Fruit fly (Drosophila melanogaster) whole organism, embryonic: ENCODE measurements around the gene CG12310.

ENCODE experiments used
- Antp ChIP-seq: fragments of 200-800 bp; sonication (Bioruptor generic); optimal IDR thresholded peaks from 3 replicates; lab custom pipeline; 2016; ENCODE audit warnings: missing biosample characterization, missing genetic modification characterization
- Bgb ChIP-seq: fragments of 200-800 bp; sonication (Bioruptor generic); IDR thresholded peaks from 2 replicates; pipeline ENCODE4 v1.3.6; 2022; ENCODE audit warnings: missing biosample characterization, missing genetic modification characterization; ENCODE audit not compliant: partially characterized antibody
- CG10654 ChIP-seq: fragments of 200-800 bp; sonication (Bioruptor generic); optimal IDR thresholded peaks from 2 replicates; lab custom pipeline; 2016; ENCODE audit warnings: missing biosample characterization, missing genetic modification characterization
- CG11085 ChIP-seq: fragments of 200-800 bp; sonication (Bioruptor generic); IDR thresholded peaks from 2 replicates; pipeline ENCODE4 v1.3.6; 2022; ENCODE audit warnings: missing biosample characterization, missing genetic modification characterization
- CG13296 ChIP-seq: fragments of 200-800 bp; sonication (Bioruptor generic); optimal IDR thresholded peaks from 3 replicates; lab custom pipeline; 2018; ENCODE audit warnings: missing biosample characterization, mild to moderate bottlenecking, missing genetic modification characterization
- CG13424 ChIP-seq: fragments of 200-800 bp; sonication (Bioruptor generic); optimal IDR thresholded peaks from 2 replicates; lab custom pipeline; 2019; ENCODE audit warnings: missing biosample characterization, mild to moderate bottlenecking, missing genetic modification characterization, moderate library complexity
- CG13894 ChIP-seq: fragments of 200-800 bp; sonication (Bioruptor generic); optimal IDR thresholded peaks from 3 replicates; lab custom pipeline; 2018; ENCODE audit warnings: missing biosample characterization, mild to moderate bottlenecking, missing genetic modification characterization, moderate library complexity
- CG17361 ChIP-seq: fragments of 200-800 bp; sonication (Bioruptor generic); IDR thresholded peaks from 3 replicates; pipeline ENCODE4 v1.3.6; 2022; ENCODE audit warnings: missing biosample characterization, missing genetic modification characterization
- CG17612 ChIP-seq: fragments of 200-800 bp; sonication (Bioruptor generic); IDR thresholded peaks from 2 replicates; pipeline ENCODE4 v1.3.6; 2022; ENCODE audit warnings: missing biosample characterization, missing genetic modification characterization
- CG2199 ChIP-seq: fragments of 200-800 bp; sonication (Bioruptor generic); IDR thresholded peaks from 3 replicates; pipeline ENCODE4 v1.3.6; 2022; ENCODE audit warnings: missing biosample characterization, missing genetic modification characterization
- CG30403 ChIP-seq: fragments of 200-800 bp; sonication (Bioruptor generic); optimal IDR thresholded peaks from 3 replicates; lab custom pipeline; 2016; ENCODE audit warnings: missing biosample characterization, missing genetic modification characterization
- CG31441 ChIP-seq: fragments of 200-800 bp; sonication (Bioruptor generic); IDR thresholded peaks from 2 replicates; pipeline ENCODE4 v1.3.6; 2022; ENCODE audit warnings: missing biosample characterization, missing genetic modification characterization
- CG3163 ChIP-seq: fragments of 200-800 bp; sonication (Bioruptor generic); optimal IDR thresholded peaks from 3 replicates; lab custom pipeline; 2016; ENCODE audit warnings: missing biosample characterization, missing genetic modification characterization
- CG4360 ChIP-seq: fragments of 200-800 bp; sonication (Bioruptor generic); IDR thresholded peaks from 2 replicates; pipeline ENCODE4 v1.3.6; 2022; ENCODE audit warnings: missing biosample characterization, missing genetic modification characterization
- CG7839 ChIP-seq: fragments of 200-800 bp; sonication (Bioruptor generic); optimal IDR thresholded peaks from 3 replicates; lab custom pipeline; 2018; ENCODE audit warnings: missing biosample characterization, mild to moderate bottlenecking, missing genetic modification characterization, moderate library complexity
- CG8924 ChIP-seq: fragments of 200-800 bp; optimal IDR thresholded peaks from 3 replicates; lab custom pipeline; 2019; ENCODE audit warnings: missing biosample characterization, mild to moderate bottlenecking, missing genetic modification characterization, moderate library complexity
- CG9215 ChIP-seq: fragments of 200-800 bp; sonication (Bioruptor generic); IDR thresholded peaks from 2 replicates; pipeline ENCODE4 v1.3.6; 2022; ENCODE audit warnings: missing biosample characterization, missing genetic modification characterization
- CG9437 ChIP-seq: fragments of 200-800 bp; sonication (Bioruptor generic); optimal IDR thresholded peaks from 2 replicates; lab custom pipeline; 2018; ENCODE audit warnings: missing biosample characterization, mild to moderate bottlenecking, missing genetic modification characterization
- CoRest ChIP-seq: fragments of 200-800 bp; sonication (Bioruptor generic); optimal IDR thresholded peaks from 3 replicates; lab custom pipeline; 2018; ENCODE audit warnings: missing biosample characterization, mild to moderate bottlenecking, missing genetic modification characterization, moderate library complexity
- Dek ChIP-seq: fragments of 200-800 bp; sonication (Bioruptor generic); optimal IDR thresholded peaks from 3 replicates; lab custom pipeline; 2019; ENCODE audit warnings: missing biosample characterization, mild to moderate bottlenecking, missing genetic modification characterization, moderate library complexity
- Gug ChIP-seq: fragments of 200-800 bp; sonication (Bioruptor generic); IDR thresholded peaks from 4 replicates; pipeline ENCODE4 v1.3.6; 2022; ENCODE audit warnings: missing biosample characterization, missing genetic modification characterization
- Hr51 ChIP-seq, 2 experiments: fragments of 200-800 bp; sonication (Bioruptor generic); optimal IDR thresholded peaks; 2 replicates in 1 of 2; 3 replicates in 1 of 2; lab custom pipeline; 2016 to 2018; ENCODE audit warnings: missing biosample characterization in 2 of 2, missing genetic modification characterization in 2 of 2, mild to moderate bottlenecking in 1 of 2, moderate library complexity in 1 of 2
- Hr78 ChIP-seq, 2 experiments: fragments of 200-800 bp in 1 of 2; fragments of >200 bp in 1 of 2; sonication (Bioruptor generic) in 1 of 2; optimal IDR thresholded peaks; 2 replicates each; lab custom pipeline; 2017 to 2019; ENCODE audit warnings: missing biosample characterization in 2 of 2, missing genetic modification characterization in 2 of 2, mild to moderate bottlenecking in 1 of 2, moderate library complexity in 1 of 2
- Mad ChIP-seq: fragments of 200-800 bp; sonication (Bioruptor generic); optimal IDR thresholded peaks from 2 replicates; lab custom pipeline; 2016; ENCODE audit warnings: missing biosample characterization, missing genetic modification characterization
- Max ChIP-seq: fragments of 200-800 bp; sonication (Bioruptor generic); optimal IDR thresholded peaks from 2 replicates; lab custom pipeline; 2016; ENCODE audit warnings: missing biosample characterization, mild to moderate bottlenecking, missing genetic modification characterization
- Med ChIP-seq: fragments of 200-800 bp; sonication (Bioruptor generic); peaks from one replicate; lab custom pipeline; 2016; ENCODE audit warnings: missing biosample characterization, missing genetic modification characterization, mild to moderate bottlenecking, inconsistent platforms, moderate library complexity
- Nf-YC ChIP-seq: fragments of 200-800 bp; optimal IDR thresholded peaks from 3 replicates; lab custom pipeline; 2019; ENCODE audit warnings: missing biosample characterization, mild to moderate bottlenecking, missing genetic modification characterization, moderate library complexity
- NfI ChIP-seq: fragments of 200-800 bp; sonication (Bioruptor generic); optimal IDR thresholded peaks from 3 replicates; lab custom pipeline; 2018; ENCODE audit warnings: missing biosample characterization, mild to moderate bottlenecking, missing genetic modification characterization, moderate library complexity
- Oli ChIP-seq: fragments of 200-800 bp; sonication (Bioruptor generic); optimal IDR thresholded peaks from 2 replicates; lab custom pipeline; 2018; ENCODE audit warnings: missing biosample characterization, mild to moderate bottlenecking, missing genetic modification characterization, moderate library complexity
- Opbp ChIP-seq: fragments of 200-800 bp; sonication (Bioruptor generic); IDR thresholded peaks from 3 replicates; pipeline ENCODE4 v1.3.6; 2022; ENCODE audit warnings: missing biosample characterization, missing genetic modification characterization; ENCODE audit not compliant: partially characterized antibody
- Optix ChIP-seq: fragments of 200-800 bp; sonication (Bioruptor generic); IDR thresholded peaks from 3 replicates; pipeline ENCODE4 v1.3.6; 2022; ENCODE audit warnings: missing biosample characterization, missing genetic modification characterization
- PHDP ChIP-seq: fragments of 200-800 bp; sonication (Bioruptor generic); optimal IDR thresholded peaks from 3 replicates; lab custom pipeline; 2018; ENCODE audit warnings: missing biosample characterization, mild to moderate bottlenecking, missing genetic modification characterization, moderate library complexity
- Pdp1 ChIP-seq, 2 experiments: fragments of 200-800 bp; sonication (Bioruptor generic); optimal IDR thresholded peaks; 3 replicates each; lab custom pipeline; 2016; ENCODE audit warnings: missing biosample characterization in 2 of 2, missing genetic modification characterization in 2 of 2, mild to moderate bottlenecking in 1 of 2, moderate library complexity in 1 of 2
- Trl ChIP-seq, 3 experiments: fragments of >200 bp in 2 of 3; fragments of 200-800 bp in 1 of 3; sonication (Bioruptor generic) in 1 of 3; optimal IDR thresholded peaks; 2 replicates in 1 of 3; 3 replicates in 2 of 3; lab custom pipeline; 2016 to 2017; ENCODE audit warnings: missing biosample characterization in 1 of 3, missing genetic modification characterization in 1 of 3
- bigmax ChIP-seq: fragments of 200-800 bp; sonication (Bioruptor generic); optimal IDR thresholded peaks from 2 replicates; lab custom pipeline; 2018; ENCODE audit warnings: missing biosample characterization, mild to moderate bottlenecking, missing genetic modification characterization
- gcm ChIP-seq: fragments of 200-800 bp; sonication (Bioruptor generic); optimal IDR thresholded peaks from 2 replicates; lab custom pipeline; 2019; ENCODE audit warnings: missing biosample characterization, mild to moderate bottlenecking, missing genetic modification characterization, moderate library complexity
- gcm2 ChIP-seq: fragments of 200-800 bp; sonication (Bioruptor generic); optimal IDR thresholded peaks from 2 replicates; lab custom pipeline; 2016; ENCODE audit warnings: missing biosample characterization, missing genetic modification characterization
- gem ChIP-seq: fragments of 200-800 bp; sonication (Bioruptor generic); optimal IDR thresholded peaks from 2 replicates; lab custom pipeline; 2019; ENCODE audit warnings: missing biosample characterization, mild to moderate bottlenecking, missing genetic modification characterization, moderate library complexity
- gsb-n ChIP-seq: fragments of 200-800 bp; sonication (Bioruptor generic); optimal IDR thresholded peaks from 3 replicates; lab custom pipeline; 2018; ENCODE audit warnings: missing biosample characterization, mild to moderate bottlenecking, missing genetic modification characterization
- lbe ChIP-seq: fragments of 200-800 bp; sonication (Bioruptor generic); optimal IDR thresholded peaks from 2 replicates; lab custom pipeline; 2016; ENCODE audit warnings: missing biosample characterization, mild to moderate bottlenecking, missing genetic modification characterization
- lmd ChIP-seq: fragments of 200-800 bp; sonication (Bioruptor generic); IDR thresholded peaks from 2 replicates; pipeline ENCODE4 v1.3.6; 2022; ENCODE audit warnings: missing biosample characterization, missing genetic modification characterization
- pum ChIP-seq: fragments of 200-800 bp; sonication (Bioruptor generic); optimal IDR thresholded peaks from 2 replicates; lab custom pipeline; 2016; ENCODE audit warnings: missing biosample characterization, missing genetic modification characterization
- row ChIP-seq: fragments of 200-800 bp; sonication (Bioruptor generic); IDR thresholded peaks from 3 replicates; pipeline ENCODE4 v1.3.6; 2022; ENCODE audit warnings: missing biosample characterization, missing genetic modification characterization
- sd ChIP-seq: fragments of 200-800 bp; sonication (Bioruptor generic); optimal IDR thresholded peaks from 3 replicates; lab custom pipeline; 2018; ENCODE audit warnings: missing biosample characterization, mild to moderate bottlenecking, missing genetic modification characterization, moderate library complexity
- sens ChIP-seq: fragments of 200-800 bp; sonication (Bioruptor generic); peaks from one replicate; lab custom pipeline; 2016; ENCODE audit warnings: missing biosample characterization, missing genetic modification characterization
- tna ChIP-seq: fragments of 200-800 bp; sonication (Bioruptor generic); IDR thresholded peaks from 2 replicates; pipeline ENCODE4 v1.3.6; 2022; ENCODE audit warnings: missing biosample characterization, missing genetic modification characterization; ENCODE audit not compliant: partially characterized antibody
- unpg ChIP-seq: fragments of 200-800 bp; sonication (Bioruptor generic); optimal IDR thresholded peaks from 3 replicates; lab custom pipeline; 2018; ENCODE audit warnings: missing biosample characterization, mild to moderate bottlenecking, missing genetic modification characterization, moderate library complexity
- yki ChIP-seq: fragments of >200 bp; optimal IDR thresholded peaks from 3 replicates; lab custom pipeline; 2018

The CG12310 gene

DNA sequence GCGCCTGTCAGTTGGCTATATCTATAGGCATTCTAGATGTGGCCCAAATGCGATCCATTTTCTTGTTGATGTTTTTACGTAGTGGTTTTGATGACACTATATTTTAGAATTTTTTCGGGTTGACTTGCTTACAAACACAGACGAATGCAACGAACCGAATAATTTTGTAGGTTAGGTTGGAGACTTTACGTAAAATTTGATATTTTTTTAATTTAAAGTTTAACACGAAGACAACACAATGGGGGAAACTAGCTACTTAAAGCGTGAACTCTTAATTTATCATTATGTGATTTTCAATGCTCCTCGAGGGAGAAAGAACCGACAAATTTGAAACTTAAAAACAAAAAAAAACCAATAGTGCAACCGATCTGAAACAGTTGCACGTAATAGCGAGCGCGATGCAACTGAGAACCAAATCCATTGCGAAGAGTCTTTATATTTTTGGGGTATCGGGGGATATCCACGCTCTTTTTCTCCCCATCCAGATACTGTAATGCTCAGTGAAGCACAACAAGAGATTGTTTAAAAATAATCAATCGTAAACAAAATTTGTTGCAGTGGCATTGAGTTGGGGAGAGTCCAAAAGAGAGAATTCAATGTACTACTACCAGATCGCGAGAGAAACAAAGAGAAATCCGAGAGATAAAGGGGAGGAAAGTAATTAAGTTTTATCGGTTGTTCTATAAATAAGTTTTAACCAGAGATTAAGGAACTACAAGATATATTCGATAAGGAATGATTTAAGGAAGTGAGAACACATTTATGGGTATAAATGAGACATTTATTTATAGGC, 39.5 kb upstream of the CG12310 start:
- TF ChIP-seq CG3163 (GFP tag; lab: Kevin White, UChicago) (peak; percentile 13), CG10654 (GFP tag; lab: Kevin White, UChicago) (no peak), CG9437 (GFP tag; lab: Kevin White, UChicago) (peak; percentile 39), CG9215 (GFP tag; lab: Robert Waterston, UW) (no peak), tna (GFP tag; lab: Robert Waterston, UW) (no peak), CG2199 (GFP tag; lab: Robert Waterston, UW) (peak; percentile 16; the same call in 1 of the 3 replicates), Opbp (peak; percentile 37; the same call in 1 of the 3 replicates), CG11085 (GFP tag; lab: Robert Waterston, UW) (no peak), sens (peak; percentile 64), Med (GFP tag; lab: Kevin White, UChicago) (no peak), Gug (no peak), gcm2 (GFP tag; lab: Kevin White, UChicago) (no peak), lbe (GFP tag; lab: Kevin White, UChicago) (no peak), Oli (no peak), CG13894 (no peak), CG4360 (GFP tag; lab: Robert Waterston, UW) (0 out of 2 replicates have a peak, but pooled peaks have one; percentile 8), NfI (no peak), sd (no peak), Pdp1 (GFP tag; optimal IDR thresholded peaks at IDR 0.05; lab: Kevin White, UChicago) (peak in 1 of 2 experiments; percentile 49), bigmax (peak; percentile 71), Trl (optimal IDR thresholded peaks at IDR 0.05; lab: Kevin White, UChicago) (peak; percentile 63 to 71), Trl (GFP tag; optimal IDR thresholded peaks at IDR 0.05; lab: Kevin White, UChicago) (no peak), lmd (GFP tag; lab: Robert Waterston, UW) (no peak), yki (lab: Kevin White, UChicago) (peak; percentile 5)

- TF ChIP-seq Dek (peak; percentile 36), PHDP (tag; lab: Kevin White, UChicago) (peak; percentile 53), Optix (GFP tag; lab: Robert Waterston, UW) (no peak), Max (GFP tag; lab: Kevin White, UChicago) (no peak), CG17361 (0 out of 3 replicates have a peak, but pooled peaks have one; percentile 15), CG17612 (no peak), CG13296 (peak; percentile 18), CG30403 (GFP tag; lab: Kevin White, UChicago) (no peak), row (GFP tag; lab: Robert Waterston, UW) (peak; percentile 41; the same call in 2 of the 3 replicates), pum (no peak), Nf-YC (tag; lab: Kevin White, UChicago) (peak; percentile 23), CG7839 (tag; lab: Kevin White, UChicago) (peak; percentile 57), Antp (GFP tag; lab: Kevin White, UChicago) (no peak), Hr51 (GFP tag; optimal IDR thresholded peaks at IDR 0.05; lab: Kevin White, UChicago) (peak in 1 of 2 experiments; percentile 65), Mad (GFP tag; lab: Kevin White, UChicago) (no peak), CG31441 (GFP tag; lab: Robert Waterston, UW) (peak; percentile 48), CG8924 (tag; lab: Kevin White, UChicago) (peak; percentile 31), gem (tag; lab: Kevin White, UChicago) (peak; percentile 62), CG13424 (tag; lab: Kevin White, UChicago) (peak; percentile 56), gsb-n (peak; percentile 3), Hr78 (GFP tag; optimal IDR thresholded peaks at IDR 0.05; lab: Kevin White, UChicago) (peak in 1 of 2 experiments; percentile 33), Bgb (GFP tag; lab: Robert Waterston, UW) (no peak), unpg (GFP tag; lab: Kevin White, UChicago) (peak; percentile 40), gcm (GFP tag; lab: Kevin White, UChicago) (peak; percentile 7), CoRest (peak; percentile 24)
These were observed 38.6 kb upstream of the CG12310 start for dm6 chr3L:15089083-15089704.
